Fruit fly (Drosophila melanogaster) whole organism, adult: ENCODE measurements around the gene GckIII.

Source experiments
- CG11617 ChIP-seq: fragments of 200-800 bp; sonication (Bioruptor generic); optimal IDR thresholded peaks from 2 replicates; lab custom pipeline; 2017; ENCODE audit warnings: mild to moderate bottlenecking, missing biosample characterization, missing genetic modification reagents, missing genetic modification characterization
- CG12768 ChIP-seq: fragments of 200-800 bp; sonication (Bioruptor generic); optimal IDR thresholded peaks from 2 replicates; lab custom pipeline; 2017; ENCODE audit warnings: missing biosample characterization, missing genetic modification characterization, mild to moderate bottlenecking, moderate library complexity, missing genetic modification reagents
- CG14711 ChIP-seq: fragments of 200-800 bp; sonication (Bioruptor generic); optimal IDR thresholded peaks from 2 replicates; lab custom pipeline; 2018; ENCODE audit warnings: missing biosample characterization, mild to moderate bottlenecking, missing genetic modification characterization, moderate library complexity
- CG1620 ChIP-seq: fragments of 200-800 bp; sonication (Bioruptor generic); optimal IDR thresholded peaks from 2 replicates; lab custom pipeline; 2016; ENCODE audit warnings: missing biosample characterization, missing genetic modification characterization
- CG33017 ChIP-seq: fragments of 200-800 bp; sonication (Bioruptor generic); optimal IDR thresholded peaks from 2 replicates; lab custom pipeline; 2018; ENCODE audit warnings: missing biosample characterization, mild to moderate bottlenecking, missing genetic modification characterization, moderate library complexity
- CG5204 ChIP-seq: fragments of 200-800 bp; sonication (Bioruptor generic); optimal IDR thresholded peaks from 2 replicates; lab custom pipeline; 2016; ENCODE audit warnings: missing biosample characterization, missing genetic modification characterization
- CG7045 ChIP-seq: fragments of 200-800 bp; sonication (Bioruptor generic); optimal IDR thresholded peaks from 2 replicates; lab custom pipeline; 2017; ENCODE audit warnings: missing biosample characterization, mild to moderate bottlenecking, missing genetic modification characterization
- CG7101 ChIP-seq: fragments of 200-800 bp; sonication (Bioruptor generic); optimal IDR thresholded peaks from 2 replicates; lab custom pipeline; 2018; ENCODE audit warnings: missing biosample characterization, mild to moderate bottlenecking, missing genetic modification characterization, moderate library complexity
- Clk ChIP-seq: fragments of 200-800 bp; sonication (Bioruptor generic); optimal IDR thresholded peaks from 2 replicates; lab custom pipeline; 2017; ENCODE audit warnings: missing biosample characterization, missing genetic modification characterization
- Crg-1 ChIP-seq: fragments of 200-800 bp; sonication (Bioruptor generic); optimal IDR thresholded peaks from 2 replicates; lab custom pipeline; 2016; ENCODE audit warnings: missing biosample characterization, missing genetic modification characterization
- Hr96 ChIP-seq: fragments of 200-800 bp; sonication (Bioruptor generic); optimal IDR thresholded peaks from 2 replicates; lab custom pipeline; 2016; ENCODE audit warnings: missing biosample characterization, missing genetic modification characterization
- Mnt ChIP-seq: fragments of 200-800 bp; sonication (Bioruptor generic); optimal IDR thresholded peaks from 2 replicates; lab custom pipeline; 2016; ENCODE audit warnings: missing biosample characterization, mild to moderate bottlenecking, missing genetic modification characterization
- bab1 ChIP-seq: fragments of 200-800 bp; sonication (Bioruptor generic); optimal IDR thresholded peaks from 3 replicates; lab custom pipeline; 2019; ENCODE audit warnings: missing biosample characterization, mild to moderate bottlenecking, missing genetic modification characterization, moderate library complexity
- cic ChIP-seq: fragments of 200-800 bp; sonication (Bioruptor generic); optimal IDR thresholded peaks from 2 replicates; lab custom pipeline; 2017; ENCODE audit warnings: missing biosample characterization, mild to moderate bottlenecking, missing genetic modification characterization, moderate library complexity
- cnc ChIP-seq, 2 experiments: fragments of >200 bp; optimal IDR thresholded peaks; 2 replicates each; lab custom pipeline; 2017
- kay ChIP-seq: fragments of 200-800 bp; sonication (Bioruptor generic); peaks from one replicate; lab custom pipeline; 2016; ENCODE audit warnings: missing biosample characterization, missing genetic modification characterization, borderline replicate concordance
- ovo ChIP-seq: fragments of 200-800 bp; sonication (Bioruptor generic); optimal IDR thresholded peaks from 2 replicates; lab custom pipeline; 2016; ENCODE audit warnings: missing biosample characterization, missing genetic modification characterization
- pad ChIP-seq: fragments of 200-800 bp; sonication (Bioruptor generic); optimal IDR thresholded peaks from 3 replicates; lab custom pipeline; 2017; ENCODE audit warnings: missing biosample characterization, missing genetic modification characterization, mild to moderate bottlenecking, moderate library complexity, missing genetic modification reagents
- tj ChIP-seq: fragments of 200-800 bp; sonication (Bioruptor generic); optimal IDR thresholded peaks from 3 replicates; lab custom pipeline; 2017; ENCODE audit warnings: missing biosample characterization, mild to moderate bottlenecking, missing genetic modification characterization, moderate library complexity
- toe ChIP-seq: fragments of 200-800 bp; sonication (Bioruptor generic); optimal IDR thresholded peaks from 2 replicates; lab custom pipeline; 2016; ENCODE audit warnings: missing biosample characterization, missing genetic modification characterization

Gene GckIII

dm6 chr3R:17081359-17081935 is 3.9 kb upstream of the GckIII start:
- TF ChIP-seq CG33017 (tag; lab: Kevin White, UChicago) (peak; percentile 82), kay (GFP tag; lab: Kevin White, UChicago) (peak; percentile 68), tj (GFP tag; lab: Kevin White, UChicago) (peak; percentile 36), CG12768 (GFP tag; lab: Kevin White, UChicago) (peak; percentile 61), Clk (GFP tag; lab: Kevin White, UChicago) (peak; percentile 1), ovo (GFP tag; lab: Kevin White, UChicago) (no peak), CG7045 (peak; percentile 80), CG7101 (tag; lab: Kevin White, UChicago) (peak; percentile 66), bab1 (GFP tag; lab: Kevin White, UChicago) (peak; percentile 65), toe (GFP tag; lab: Kevin White, UChicago) (no peak), cnc (optimal IDR thresholded peaks at IDR 0.05; lab: Kevin White, UChicago) (no peak), CG11617 (GFP tag; lab: Kevin White, UChicago) (peak; percentile 49), CG1620 (GFP tag; lab: Kevin White, UChicago) (no peak), Crg-1 (no peak), CG5204 (GFP tag; lab: Kevin White, UChicago) (no peak), pad (GFP tag; lab: Kevin White, UChicago) (peak; percentile 37), Hr96 (GFP tag; lab: Kevin White, UChicago) (no peak), CG14711 (tag; lab: Kevin White, UChicago) (peak; percentile 58), Mnt (GFP tag; lab: Kevin White, UChicago) (no peak), cic (GFP tag; lab: Kevin White, UChicago) (no peak)

DNA sequence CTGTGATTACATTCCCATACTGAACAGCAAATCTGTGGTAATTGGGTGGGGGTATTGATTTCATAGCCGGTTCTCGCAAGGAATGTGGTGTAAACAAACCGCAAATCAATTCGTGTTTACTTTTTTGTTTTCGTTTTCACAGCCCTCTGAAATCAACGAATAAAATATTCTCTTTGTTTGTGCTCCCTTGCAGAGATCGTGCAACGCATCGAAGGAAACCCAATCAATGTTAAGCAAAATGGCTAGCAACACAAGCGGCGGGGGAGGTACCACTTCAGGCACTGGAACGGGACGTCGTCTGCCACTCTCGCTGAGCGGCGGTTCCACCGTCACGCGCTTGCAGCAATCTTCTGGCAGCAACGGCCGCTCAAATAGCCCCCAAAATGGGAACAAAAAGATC is 2.8 kb upstream of the GckIII start:
- TF ChIP-seq CG33017 (tag; lab: Kevin White, UChicago) (no peak), CG14711 (tag; lab: Kevin White, UChicago) (no peak), Mnt (GFP tag; lab: Kevin White, UChicago) (no peak), bab1 (GFP tag; lab: Kevin White, UChicago) (no peak), Hr96 (GFP tag; lab: Kevin White, UChicago) (no peak), CG12768 (GFP tag; lab: Kevin White, UChicago) (no peak), CG1620 (GFP tag; lab: Kevin White, UChicago) (no peak), cnc (optimal IDR thresholded peaks at IDR 0.05; lab: Kevin White, UChicago) (no peak), kay (GFP tag; lab: Kevin White, UChicago) (no peak)

DNA sequence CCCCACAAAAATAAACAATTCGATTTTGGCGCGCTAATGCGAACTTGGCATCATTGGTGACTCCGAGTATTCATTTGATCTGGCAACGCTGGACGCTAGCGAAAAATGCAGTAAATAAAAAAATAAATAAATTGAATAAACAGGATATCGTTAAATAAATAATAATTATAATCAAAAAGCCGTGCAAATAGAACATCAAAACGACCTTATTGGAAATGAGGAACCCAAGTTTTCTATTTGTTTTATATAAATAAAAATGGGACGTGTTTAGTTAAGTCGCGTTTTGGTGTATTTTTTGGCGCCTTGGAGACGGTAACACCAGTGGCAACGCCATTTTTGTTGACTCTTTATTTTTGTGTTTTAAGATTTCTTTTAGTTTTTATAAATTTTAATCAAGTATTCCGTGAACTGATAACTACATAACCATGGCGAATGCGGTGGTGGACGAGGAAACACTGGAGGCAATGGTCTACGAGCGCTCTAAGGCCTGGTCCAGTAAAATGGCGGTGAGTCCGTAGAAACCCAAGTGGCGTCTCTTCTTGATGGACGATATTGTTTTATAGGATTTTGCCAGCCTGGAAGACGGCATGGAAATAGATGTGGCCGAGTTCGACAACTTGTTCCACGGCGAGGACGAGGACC is 2.8 kb downstream of the GckIII start, which contains the start of gene cal1:
cal1 (plus strand) TSS at position 304 of the 642 bp plus-strand sequence.
- TF ChIP-seq Crg-1 (no peak), bab1 (GFP tag; lab: Kevin White, UChicago) (no peak), CG5204 (GFP tag; lab: Kevin White, UChicago) (no peak), Hr96 (GFP tag; lab: Kevin White, UChicago) (no peak), CG12768 (GFP tag; lab: Kevin White, UChicago) (no peak), kay (GFP tag; lab: Kevin White, UChicago) (no peak), CG14711 (tag; lab: Kevin White, UChicago) (no peak), toe (GFP tag; lab: Kevin White, UChicago) (no peak), CG33017 (tag; lab: Kevin White, UChicago) (no peak), Mnt (GFP tag; lab: Kevin White, UChicago) (no peak), ovo (GFP tag; lab: Kevin White, UChicago) (no peak), pad (GFP tag; lab: Kevin White, UChicago) (no peak), CG11617 (GFP tag; lab: Kevin White, UChicago) (no peak), CG7045 (no peak), CG1620 (GFP tag; lab: Kevin White, UChicago) (no peak), CG7101 (tag; lab: Kevin White, UChicago) (no peak)

DNA sequence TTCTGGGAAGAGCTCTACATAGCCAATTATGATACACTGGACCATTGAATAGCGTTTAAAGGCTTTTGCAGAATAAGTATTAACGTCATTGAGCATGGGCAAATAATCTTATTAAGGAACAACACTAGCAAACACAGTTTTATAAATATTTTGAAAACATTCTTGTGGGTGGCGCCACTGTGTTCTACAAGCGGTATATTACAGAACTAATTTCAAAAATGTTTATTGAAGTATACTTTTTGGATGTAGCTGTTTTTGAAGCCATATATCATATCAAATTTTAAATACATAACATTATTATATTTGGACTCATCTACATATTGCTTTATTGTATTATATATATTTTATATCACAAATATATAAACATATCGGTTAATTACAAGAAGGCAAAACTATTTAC is 23.6 kb downstream of the GckIII start:
- no peak for TF ChIP-seq CG12768 (GFP tag; lab: Kevin White, UChicago)
- no peak for TF ChIP-seq Crg-1
- TF ChIP-seq tj (GFP tag; lab: Kevin White, UChicago), result no peak

DNA sequence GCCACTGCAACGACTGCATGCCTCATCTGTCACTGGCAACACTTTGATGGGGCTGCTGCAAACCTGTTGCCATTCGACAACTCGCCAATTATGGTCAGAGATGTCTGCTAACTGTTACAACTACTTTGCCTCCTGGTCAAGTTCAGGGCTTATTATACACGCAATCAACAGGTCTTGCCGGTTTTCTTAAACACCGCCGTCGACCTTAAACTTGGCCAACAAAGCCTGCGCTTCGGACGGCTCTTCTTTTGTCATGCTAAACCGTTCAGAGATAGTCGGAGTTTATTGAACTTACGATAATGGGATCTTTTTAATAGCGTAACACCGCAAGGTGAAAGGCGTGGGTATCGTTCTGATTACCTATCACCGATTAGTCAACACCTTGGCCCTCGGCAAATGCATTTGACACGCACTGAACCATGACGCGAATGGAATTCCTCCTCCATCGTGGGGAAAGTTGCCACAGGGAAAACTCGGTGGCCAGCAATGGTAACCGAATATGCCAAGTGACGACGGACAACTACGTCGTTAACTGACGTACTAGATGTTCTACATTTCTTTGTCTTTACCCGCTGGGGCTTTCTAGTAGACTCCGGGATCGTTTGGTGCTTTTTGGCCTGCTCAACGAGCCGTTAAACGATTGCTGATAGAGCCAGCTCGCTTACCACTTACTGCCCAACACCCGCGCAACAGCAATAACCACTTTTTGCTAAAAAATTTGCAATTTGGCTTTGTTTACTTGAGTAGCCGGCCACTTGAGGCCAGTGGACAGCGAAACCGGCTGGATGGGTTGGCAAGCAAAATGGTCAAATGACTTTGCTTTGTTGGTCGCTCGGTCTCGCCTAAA is 25.8 kb downstream of the GckIII start:
- TF ChIP-seq CG7045, result no peak
- no peak for TF ChIP-seq ovo (GFP tag; lab: Kevin White, UChicago)
- TF ChIP-seq CG1620 (GFP tag; lab: Kevin White, UChicago), result no peak
- TF ChIP-seq Clk (GFP tag; lab: Kevin White, UChicago), result no peak
- no peak for TF ChIP-seq Crg-1
- TF ChIP-seq toe (GFP tag; lab: Kevin White, UChicago), result no peak
- no peak for TF ChIP-seq tj (GFP tag; lab: Kevin White, UChicago)
- no peak for TF ChIP-seq Mnt (GFP tag; lab: Kevin White, UChicago)
- no peak for TF ChIP-seq CG11617 (GFP tag; lab: Kevin White, UChicago)
- no peak for TF ChIP-seq CG12768 (GFP tag; lab: Kevin White, UChicago)
- TF ChIP-seq kay (GFP tag; lab: Kevin White, UChicago), result no peak
- no peak for TF ChIP-seq pad (GFP tag; lab: Kevin White, UChicago)
- no peak for TF ChIP-seq CG5204 (GFP tag; lab: Kevin White, UChicago)
- no peak for TF ChIP-seq cnc (optimal IDR thresholded peaks at IDR 0.05; lab: Kevin White, UChicago)
